Fruit fly (Drosophila melanogaster): Measurements from ENCODE around the gene TfIIB.

DNA sequence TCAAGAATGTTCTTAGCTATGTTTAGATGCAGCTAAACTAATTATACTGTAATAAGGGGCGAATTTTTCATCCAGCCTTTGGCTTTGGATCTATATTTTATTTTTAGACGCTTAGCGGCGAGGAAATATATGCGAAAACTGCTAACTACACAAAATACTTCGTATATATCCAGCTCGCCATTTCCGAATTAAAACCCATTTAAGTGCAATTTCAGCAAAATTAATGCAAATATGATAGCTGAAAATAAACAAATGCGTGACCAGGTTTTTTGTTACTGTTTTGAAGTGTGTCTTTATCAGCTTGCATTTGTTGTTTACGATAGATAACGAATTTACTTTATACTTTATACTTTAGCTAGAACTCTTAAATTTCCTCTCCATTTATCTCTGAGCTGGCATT, 36.1 kb upstream of the TfIIB start:
- TF ChIP-seq CG8478 (optimal IDR thresholded peaks at IDR 0.05) (no peak), CTCF (optimal IDR thresholded peaks at IDR 0.05) (no peak)

All from S2 (cell line).